Worm (Caenorhabditis elegans): ENCODE measurements around the gene srlf-37.

The srlf-37 gene

DNA sequence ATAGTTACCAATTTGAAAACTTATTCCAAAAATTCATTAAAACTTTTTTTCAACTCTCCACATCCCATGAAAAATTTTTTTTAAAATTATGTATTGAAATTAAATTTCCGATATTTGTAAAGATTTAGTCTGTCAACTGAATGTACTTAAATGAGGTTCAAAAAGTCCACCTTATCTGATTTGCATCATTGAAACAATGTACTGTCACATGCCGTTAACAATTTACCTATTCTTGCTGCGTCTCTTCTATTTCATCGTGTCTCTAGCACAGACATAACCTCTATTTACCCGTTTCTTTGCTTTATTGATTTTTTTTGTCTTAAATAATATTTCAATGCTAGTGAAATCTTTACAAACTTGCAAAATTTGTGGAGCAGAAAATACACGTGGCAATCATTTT lies 6.2 kb upstream of the srlf-37 start, which contains the start of gene nhr-90:
nhr-90 (plus strand) TSS at position 296 of the 400 bp plus-strand sequence.
- TF ChIP-seq med-1 (GFP tag; optimal IDR thresholded peaks at IDR 0.05; ENCODE audit: insufficient read depth): no peak
- no peak for TF ChIP-seq ztf-23 (GFP tag; IDR thresholded peaks at IDR 0.05)
- TF ChIP-seq ref-1 (GFP tag; conservative IDR thresholded peaks at IDR 0.05): no peak

DNA sequence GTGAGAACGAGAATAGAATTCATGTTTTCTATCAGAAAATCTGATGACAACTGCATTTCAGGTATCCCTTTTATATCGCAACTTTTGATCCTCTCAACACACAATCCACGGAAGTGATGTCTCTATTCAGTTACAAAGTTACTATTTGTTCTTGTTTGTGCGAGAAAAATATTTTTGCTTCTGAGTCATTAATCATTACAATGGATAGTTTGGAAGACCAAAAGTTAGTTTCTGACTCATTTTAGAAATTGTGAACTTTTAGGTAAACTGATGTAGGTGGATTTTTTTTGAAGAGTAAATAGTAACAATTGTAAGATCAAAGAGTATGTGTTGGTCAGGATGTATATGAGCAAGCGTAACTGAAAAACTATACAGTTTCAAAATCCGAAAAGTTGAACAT lies 5.7 kb upstream of the srlf-37 start, which contains the start of gene srlf-36:
srlf-36 (minus strand) TSS at position 101 of the 400 bp plus-strand sequence.
- no peak for TF ChIP-seq klf-2 (GFP tag; conservative IDR thresholded peaks at IDR 0.05)
- TF ChIP-seq flt-1 (GFP tag; IDR thresholded peaks at IDR 0.05): no peak
- TF ChIP-seq cog-1 (tag; optimal IDR thresholded peaks at IDR 0.05): no peak
- no peak for TF ChIP-seq ztf-23 (GFP tag; IDR thresholded peaks at IDR 0.05)
- TF ChIP-seq ref-1 (GFP tag; conservative IDR thresholded peaks at IDR 0.05): no peak
- no peak for TF ChIP-seq med-1 (GFP tag; optimal IDR thresholded peaks at IDR 0.05; ENCODE audit: insufficient read depth)
- TF ChIP-seq T22C8.4 (GFP tag; IDR thresholded peaks at IDR 0.05): no peak
- TF ChIP-seq ztf-29 (GFP tag; IDR thresholded peaks at IDR 0.05): no peak
- TF ChIP-seq tab-1 (GFP tag; IDR thresholded peaks at IDR 0.05): no peak

DNA sequence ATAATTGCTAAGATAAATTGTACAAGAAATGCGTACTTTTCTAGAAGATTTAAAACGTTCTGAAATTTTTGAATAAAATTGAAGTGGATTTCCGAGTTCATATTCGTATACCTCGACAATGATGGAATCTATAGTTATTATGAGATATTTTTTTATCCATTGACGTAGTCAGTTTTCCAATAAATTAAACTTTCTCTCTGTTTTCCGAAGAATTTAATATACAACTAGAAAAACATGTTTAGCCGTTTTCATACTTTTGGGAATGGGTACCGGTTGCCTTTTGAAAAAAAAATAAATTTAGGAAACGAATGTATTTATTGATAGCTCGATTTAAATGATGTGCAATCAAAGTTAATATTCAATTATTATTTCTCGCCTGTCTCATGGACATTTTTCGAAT lies 4.8 kb upstream of the srlf-37 start, which contains the start of gene srw-109:
srw-109 (minus strand) TSS at position 101 of the 400 bp plus-strand sequence.
- TF ChIP-seq ref-1 (GFP tag; conservative IDR thresholded peaks at IDR 0.05): no peak
- TF ChIP-seq ztf-23 (GFP tag; IDR thresholded peaks at IDR 0.05): no peak
- no peak for TF ChIP-seq flt-1 (GFP tag; IDR thresholded peaks at IDR 0.05)
- no peak for TF ChIP-seq ztf-29 (GFP tag; IDR thresholded peaks at IDR 0.05)

- TF ChIP-seq tab-1 (GFP tag; IDR thresholded peaks at IDR 0.05) (no peak), ztf-23 (GFP tag; IDR thresholded peaks at IDR 0.05) (no peak), klf-2 (GFP tag; conservative IDR thresholded peaks at IDR 0.05) (no peak), T22C8.4 (GFP tag; IDR thresholded peaks at IDR 0.05) (no peak), ref-1 (GFP tag; conservative IDR thresholded peaks at IDR 0.05) (no peak), flt-1 (GFP tag; IDR thresholded peaks at IDR 0.05) (no peak), ztf-29 (GFP tag; IDR thresholded peaks at IDR 0.05) (no peak), cog-1 (tag; optimal IDR thresholded peaks at IDR 0.05) (no peak), med-1 (GFP tag; optimal IDR thresholded peaks at IDR 0.05; ENCODE audit: insufficient read depth) (no peak)
Observed at ce11 chrV:600231-600630, 3.8 kb downstream of the srlf-37 start, which contains the start of gene nhr-251. TSS of gene nhr-251 (plus strand) at chrV:600531.

DNA sequence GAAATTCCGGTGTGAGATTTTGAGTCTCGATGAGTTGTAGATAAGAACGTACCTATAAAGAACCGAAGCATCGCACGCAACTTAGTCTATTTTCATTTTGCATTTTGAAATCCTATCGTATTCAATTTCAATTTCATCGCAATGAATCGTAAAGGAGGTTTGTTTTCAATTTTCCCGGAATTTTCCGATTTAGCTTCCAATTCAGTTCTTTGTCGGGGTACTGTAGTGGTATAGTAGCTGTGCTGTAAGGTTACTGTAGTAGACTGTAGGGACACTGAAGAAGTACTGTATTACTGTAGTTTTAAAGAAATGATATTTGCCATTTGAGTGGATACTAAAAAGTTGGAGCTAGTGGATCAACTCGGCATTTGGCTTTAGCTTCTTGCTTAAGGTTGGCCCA lies 4.2 kb downstream of the srlf-37 start:
- TF ChIP-seq ref-1 (GFP tag; conservative IDR thresholded peaks at IDR 0.05) (no peak), med-1 (GFP tag; optimal IDR thresholded peaks at IDR 0.05; ENCODE audit: insufficient read depth) (no peak), ztf-23 (GFP tag; IDR thresholded peaks at IDR 0.05) (no peak), T22C8.4 (GFP tag; IDR thresholded peaks at IDR 0.05) (no peak), tab-1 (GFP tag; IDR thresholded peaks at IDR 0.05) (no peak), ztf-29 (GFP tag; IDR thresholded peaks at IDR 0.05) (no peak), klf-2 (GFP tag; conservative IDR thresholded peaks at IDR 0.05) (no peak), flt-1 (GFP tag; IDR thresholded peaks at IDR 0.05) (no peak), cog-1 (tag; optimal IDR thresholded peaks at IDR 0.05) (no peak)

DNA sequence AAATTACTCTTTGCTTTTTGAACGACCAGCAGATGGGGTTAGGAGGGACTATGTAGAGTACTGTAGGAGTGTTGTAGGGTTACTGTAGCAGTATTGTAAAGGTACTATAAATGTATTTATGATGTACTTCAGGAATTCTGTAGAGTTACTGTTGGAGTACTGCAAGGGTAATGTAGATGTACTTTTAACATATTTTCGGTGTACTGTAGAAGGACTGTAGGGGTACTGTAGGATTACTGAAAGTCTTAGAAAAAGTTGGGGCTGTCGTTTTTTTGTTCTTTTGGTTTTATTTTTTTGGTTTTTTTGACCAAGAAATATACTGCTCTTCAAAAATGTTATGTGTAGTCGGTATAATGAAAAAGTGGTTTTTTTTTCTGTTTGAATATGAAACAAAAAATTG lies 5.4 kb downstream of the srlf-37 start:
- no peak for TF ChIP-seq ref-1 (GFP tag; conservative IDR thresholded peaks at IDR 0.05)

DNA sequence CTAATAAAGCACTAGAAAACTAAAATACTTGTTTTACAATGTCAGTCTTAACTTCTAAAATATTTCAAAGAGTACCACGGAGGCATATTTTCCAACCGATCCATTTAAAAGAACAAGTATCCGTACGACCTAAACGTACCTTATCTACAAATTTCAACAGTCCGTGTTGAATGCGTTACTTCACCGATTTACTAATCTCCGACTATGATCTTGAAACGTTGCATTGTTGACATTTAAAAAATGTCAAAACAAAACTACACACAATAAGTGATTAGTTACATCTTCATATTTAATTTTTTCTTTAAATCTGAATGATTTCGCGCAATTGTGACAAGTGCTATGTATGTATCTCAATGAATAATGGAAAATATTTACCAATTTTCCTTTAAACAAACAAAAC lies 6.2 kb downstream of the srlf-37 start:
- no peak for TF ChIP-seq ref-1 (GFP tag; conservative IDR thresholded peaks at IDR 0.05)
- no peak for TF ChIP-seq klf-2 (GFP tag; conservative IDR thresholded peaks at IDR 0.05)
- no peak for TF ChIP-seq ztf-29 (GFP tag; IDR thresholded peaks at IDR 0.05)
- no peak for TF ChIP-seq T22C8.4 (GFP tag; IDR thresholded peaks at IDR 0.05)
- no peak for TF ChIP-seq ztf-23 (GFP tag; IDR thresholded peaks at IDR 0.05)
- TF ChIP-seq tab-1 (GFP tag; IDR thresholded peaks at IDR 0.05): no peak
- no peak for TF ChIP-seq med-1 (GFP tag; optimal IDR thresholded peaks at IDR 0.05; ENCODE audit: insufficient read depth)

DNA sequence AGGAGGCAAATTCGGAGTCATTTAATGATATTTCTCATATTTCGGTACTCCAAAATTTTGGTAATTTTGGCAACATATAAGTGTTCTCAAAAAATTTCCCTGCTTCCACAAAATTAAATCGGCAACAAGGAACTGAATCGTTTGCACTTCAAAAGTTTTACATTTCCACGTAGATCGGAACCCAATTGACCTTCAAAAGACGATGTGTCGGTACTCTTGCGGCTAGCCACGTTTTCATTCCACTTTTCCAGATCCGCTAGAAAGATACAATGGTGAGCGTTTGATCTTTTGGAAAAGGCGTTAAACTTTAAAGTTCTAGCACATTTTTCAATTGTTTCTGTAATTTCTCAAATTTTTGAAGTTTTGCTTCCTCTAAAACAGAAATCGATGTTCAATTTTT lies 7.1 kb downstream of the srlf-37 start:
- no peak for TF ChIP-seq med-1 (GFP tag; optimal IDR thresholded peaks at IDR 0.05; ENCODE audit: insufficient read depth)
- no peak for TF ChIP-seq cog-1 (tag; optimal IDR thresholded peaks at IDR 0.05)
- TF ChIP-seq tab-1 (GFP tag; IDR thresholded peaks at IDR 0.05): no peak
- no peak for TF ChIP-seq ztf-29 (GFP tag; IDR thresholded peaks at IDR 0.05)
- no peak for TF ChIP-seq flt-1 (GFP tag; IDR thresholded peaks at IDR 0.05)
- TF ChIP-seq ref-1 (GFP tag; conservative IDR thresholded peaks at IDR 0.05): no peak
- TF ChIP-seq ztf-23 (GFP tag; IDR thresholded peaks at IDR 0.05): no peak
- TF ChIP-seq klf-2 (GFP tag; conservative IDR thresholded peaks at IDR 0.05): no peak
- no peak for TF ChIP-seq T22C8.4 (GFP tag; IDR thresholded peaks at IDR 0.05)

ce11 chrV:592959-593358 lies 11.0 kb downstream of the srlf-37 start, which contains the start of gene ZK488.5:
TSS of gene ZK488.5 (plus strand) at chrV:593259.
- TF ChIP-seq ztf-29 (GFP tag; IDR thresholded peaks at IDR 0.05) (no peak), cog-1 (tag; optimal IDR thresholded peaks at IDR 0.05) (no peak), klf-2 (GFP tag; conservative IDR thresholded peaks at IDR 0.05) (no peak), med-1 (GFP tag; optimal IDR thresholded peaks at IDR 0.05; ENCODE audit: insufficient read depth) (no peak), tab-1 (GFP tag; IDR thresholded peaks at IDR 0.05) (no peak), T22C8.4 (GFP tag; IDR thresholded peaks at IDR 0.05) (no peak), ref-1 (GFP tag; conservative IDR thresholded peaks at IDR 0.05) (no peak), ztf-23 (GFP tag; IDR thresholded peaks at IDR 0.05) (no peak), flt-1 (GFP tag; IDR thresholded peaks at IDR 0.05) (no peak)

ce11 chrV:590182-590581 lies 13.8 kb downstream of the srlf-37 start, which contains the start of gene ZK488.6:
TSS of gene ZK488.6 (plus strand) at chrV:590482.
- TF ChIP-seq flt-1 (GFP tag; IDR thresholded peaks at IDR 0.05): no peak
- no peak for TF ChIP-seq ref-1 (GFP tag; conservative IDR thresholded peaks at IDR 0.05)
- TF ChIP-seq ztf-29 (GFP tag; IDR thresholded peaks at IDR 0.05): no peak
- no peak for TF ChIP-seq T22C8.4 (GFP tag; IDR thresholded peaks at IDR 0.05)
- no peak for TF ChIP-seq med-1 (GFP tag; optimal IDR thresholded peaks at IDR 0.05; ENCODE audit: insufficient read depth)
- TF ChIP-seq klf-2 (GFP tag; conservative IDR thresholded peaks at IDR 0.05): no peak

Data from whole organism, midembryonic.